Fruit fly (Drosophila melanogaster): ENCODE data around the gene CG42570.

Gene CG42570

dm6 chr3L:15768947-15769389 is 51.3 kb downstream of the CG42570 start (continued):
- TF ChIP-seq Chrac-16 (GFP tag; optimal IDR thresholded peaks at IDR 0.05) (peak; percentile 33), Adf1 (GFP tag; IDR thresholded peaks at IDR 0.05) (no peak), CG14667 (GFP tag; IDR thresholded peaks at IDR 0.05) (peak; percentile 27; the same call in 1 of the 2 replicates), row (GFP tag; IDR thresholded peaks at IDR 0.05) (peak; percentile 62), Fer1 (GFP tag; optimal IDR thresholded peaks at IDR 0.05) (peak; percentile 43), Hmr (GFP tag; optimal IDR thresholded peaks at IDR 0.05) (peak; percentile 15), gcm (GFP tag; optimal IDR thresholded peaks at IDR 0.05) (peak; percentile 59), Opbp (GFP tag; IDR thresholded peaks at IDR 0.05; ENCODE audit: partially characterized antibody) (no peak), cwo (GFP tag; optimal IDR thresholded peaks at IDR 0.05) (peak; percentile 21), hkb (optimal IDR thresholded peaks at IDR 0.05) (no peak), hkb (GFP tag; IDR thresholded peaks at IDR 0.05) (peak; percentile 58; the same call in 1 of the 2 replicates), CG3726 (GFP tag; IDR thresholded peaks at IDR 0.05) (no peak), vnd (GFP tag; IDR thresholded peaks at IDR 0.05; ENCODE audit: partially characterized antibody) (no peak), ssp (GFP tag; IDR thresholded peaks at IDR 0.05) (peak; percentile 37), Abd-B (GFP tag; optimal IDR thresholded peaks at IDR 0.05) (peak; percentile 64), stwl (tag; optimal IDR thresholded peaks at IDR 0.05) (peak; percentile 31), CG15269 (tag; optimal IDR thresholded peaks at IDR 0.05) (peak; percentile 61), CG12942 (GFP tag; optimal IDR thresholded peaks at IDR 0.05) (peak; percentile 29), CG10959 (GFP tag; IDR thresholded peaks at IDR 0.05) (peak; percentile 56; the same call in 1 of the 2 replicates), Nf-YA (GFP tag; IDR thresholded peaks at IDR 0.05) (no peak), zen (tag; optimal IDR thresholded peaks at IDR 0.05) (peak; percentile 66), tna (GFP tag; IDR thresholded peaks at IDR 0.05; ENCODE audit: partially characterized antibody) (no peak), sens (GFP tag) (peak; percentile 50), CG18262 (tag; optimal IDR thresholded peaks at IDR 0.05) (peak; percentile 90), B-H2 (GFP tag; optimal IDR thresholded peaks at IDR 0.05) (no peak), amos (GFP tag; IDR thresholded peaks at IDR 0.05; ENCODE audit: partially characterized antibody) (no peak), Gsc (GFP tag; IDR thresholded peaks at IDR 0.05) (no peak), CG10209 (GFP tag; optimal IDR thresholded peaks at IDR 0.05) (peak; percentile 82), CG33557 (GFP tag; optimal IDR thresholded peaks at IDR 0.05) (peak; percentile 74), CG12236 (GFP tag; optimal IDR thresholded peaks at IDR 0.05) (no peak), trh (GFP tag; optimal IDR thresholded peaks at IDR 0.05) (no peak), CG4328 (GFP tag; optimal IDR thresholded peaks at IDR 0.05) (peak; percentile 4), CG6765 (GFP tag; optimal IDR thresholded peaks at IDR 0.05) (no peak), CG31388 (GFP tag; optimal IDR thresholded peaks at IDR 0.05) (no peak), CG9932 (GFP tag; IDR thresholded peaks at IDR 0.05) (no peak), lab (GFP tag; optimal IDR thresholded peaks at IDR 0.05) (peak; percentile 76), nau (GFP tag; optimal IDR thresholded peaks at IDR 0.05) (peak; percentile 38), wor (GFP tag; IDR thresholded peaks at IDR 0.05) (peak; percentile 31; the same call in 1 of the 2 replicates), nmo (GFP tag; optimal IDR thresholded peaks at IDR 0.05) (peak; percentile 84), bbx (GFP tag; IDR thresholded peaks at IDR 0.05; ENCODE audit: partially characterized antibody) (no peak), onecut (GFP tag; IDR thresholded peaks at IDR 0.05) (peak; percentile 33), Hr3 (GFP tag; optimal IDR thresholded peaks at IDR 0.05) (peak; percentile 56), az2 (GFP tag; optimal IDR thresholded peaks at IDR 0.05) (peak; percentile 72), CG4424 (GFP tag; optimal IDR thresholded peaks at IDR 0.05) (peak; percentile 77), cas (GFP tag; IDR thresholded peaks at IDR 0.05) (no peak), CG7357 (GFP tag; IDR thresholded peaks at IDR 0.05) (no peak), sqz (GFP tag; optimal IDR thresholded peaks at IDR 0.05) (peak; percentile 31), Six4 (GFP tag; optimal IDR thresholded peaks at IDR 0.05) (peak; percentile 62), Blimp-1 (GFP tag; optimal IDR thresholded peaks at IDR 0.05) (peak; percentile 84), dysf (GFP tag; IDR thresholded peaks at IDR 0.05) (peak; percentile 51; the same call in 1 of the 3 replicates), pros (GFP tag; optimal IDR thresholded peaks at IDR 0.05) (no peak)
